Fruit fly (Drosophila melanogaster) S2 (cell line): ENCODE results near the gene CG17839.

Experiments used
- CG8478 ChIP-seq: fragments of >200 bp; optimal IDR thresholded peaks from 2 replicates; lab custom pipeline; 2018
- CTCF ChIP-seq, 2 experiments: fragments of >200 bp; optimal IDR thresholded peaks; 2 replicates each; lab custom pipeline; 2018

- no peak for TF ChIP-seq CG8478 (lab: Kevin White, UChicago)
- TF ChIP-seq CTCF (optimal IDR thresholded peaks at IDR 0.05; lab: Kevin White, UChicago): peak; percentile 78 to 85
Measured at dm6 chr3L:14925602-14926001, 120.7 kb downstream of the CG17839 start.
